Worm (Caenorhabditis elegans): ENCODE measurements around the gene srh-80.

srh-80 gene

DNA sequence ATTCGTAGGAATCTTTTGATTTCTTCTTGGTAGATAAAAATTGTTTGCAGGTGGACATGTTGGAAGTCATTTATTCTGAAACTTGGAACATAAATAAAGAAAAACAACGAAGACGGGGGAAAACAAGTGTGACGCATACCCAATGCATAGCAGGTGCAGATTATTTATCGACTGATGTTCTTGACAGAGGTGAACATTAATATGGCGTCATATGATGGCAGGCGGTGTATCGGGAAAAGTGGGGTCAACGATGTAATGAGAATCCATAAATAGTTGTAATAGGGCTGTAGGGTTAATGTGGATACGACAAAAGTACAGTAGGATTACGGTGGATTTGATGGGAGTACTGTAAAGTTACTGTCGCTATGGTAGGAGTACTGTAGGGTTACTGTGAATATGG is 20.6 kb downstream of the srh-80 start, which contains the start of gene txt-2:
Gene txt-2, minus strand, starts transcription at position 214 of the 400 bp plus-strand sequence.
- TF ChIP-seq cog-1 (tag; optimal IDR thresholded peaks at IDR 0.05) (no peak), ztf-23 (GFP tag; IDR thresholded peaks at IDR 0.05) (no peak), klf-2 (GFP tag; conservative IDR thresholded peaks at IDR 0.05) (no peak), med-1 (GFP tag; optimal IDR thresholded peaks at IDR 0.05; ENCODE audit: insufficient read depth) (no peak)

DNA sequence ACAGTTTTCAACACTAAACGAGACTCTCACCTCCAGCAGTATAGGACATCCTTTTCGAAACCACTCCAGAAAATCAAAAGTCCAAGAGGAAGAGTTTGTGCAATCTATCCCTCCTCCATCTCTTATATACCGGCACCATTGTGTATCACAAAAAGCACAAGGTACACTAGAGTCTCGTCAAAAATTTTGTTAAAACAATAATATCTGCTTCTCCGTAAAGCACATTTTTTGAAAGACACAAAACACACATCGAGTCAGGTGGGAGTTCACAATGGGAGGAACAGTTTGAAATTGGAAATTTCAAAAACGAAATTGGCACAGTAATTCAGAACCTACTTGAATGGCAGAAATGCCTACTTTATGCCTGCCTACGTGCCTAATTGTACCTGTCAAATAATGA is 22.8 kb downstream of the srh-80 start, which contains the start of gene R02C2.7:
Gene R02C2.7, minus strand, starts transcription at position 101 of the 400 bp plus-strand sequence.
- TF ChIP-seq ztf-23 (GFP tag; IDR thresholded peaks at IDR 0.05) (no peak), med-1 (GFP tag; optimal IDR thresholded peaks at IDR 0.05; ENCODE audit: insufficient read depth) (no peak), ztf-29 (GFP tag; IDR thresholded peaks at IDR 0.05) (no peak), T22C8.4 (GFP tag; IDR thresholded peaks at IDR 0.05) (no peak), ref-1 (GFP tag; conservative IDR thresholded peaks at IDR 0.05) (no peak), cog-1 (tag; optimal IDR thresholded peaks at IDR 0.05) (no peak), flt-1 (GFP tag; IDR thresholded peaks at IDR 0.05) (no peak), tab-1 (GFP tag; IDR thresholded peaks at IDR 0.05) (no peak), klf-2 (GFP tag; conservative IDR thresholded peaks at IDR 0.05) (no peak)

DNA sequence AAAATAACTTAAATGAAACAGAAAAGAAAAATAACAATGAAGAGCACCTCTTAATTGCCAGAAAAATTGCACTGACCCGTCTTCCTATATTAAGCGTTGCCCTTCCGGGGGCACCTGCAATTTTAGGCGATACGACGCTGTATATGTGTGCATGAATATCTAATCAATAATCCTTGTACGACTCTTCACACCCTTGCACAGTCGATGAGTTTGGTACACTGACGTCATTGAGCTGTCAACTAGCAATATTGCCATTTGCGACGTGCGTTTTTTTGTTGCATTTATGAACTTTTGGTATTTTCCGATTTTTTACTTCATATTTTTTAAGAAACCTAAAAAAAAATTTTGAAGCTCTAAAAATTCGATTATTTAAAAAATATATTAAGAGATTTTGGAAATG is 26.4 kb downstream of the srh-80 start, which contains the start of gene kin-34:
Gene kin-34, minus strand, starts transcription at position 101 of the 400 bp plus-strand sequence.
- TF ChIP-seq ztf-29 (GFP tag; IDR thresholded peaks at IDR 0.05) (no peak), flt-1 (GFP tag; IDR thresholded peaks at IDR 0.05) (no peak), tab-1 (GFP tag; IDR thresholded peaks at IDR 0.05) (no peak), cog-1 (tag; optimal IDR thresholded peaks at IDR 0.05) (no peak), ztf-23 (GFP tag; IDR thresholded peaks at IDR 0.05) (no peak), klf-2 (GFP tag; conservative IDR thresholded peaks at IDR 0.05) (no peak), med-1 (GFP tag; optimal IDR thresholded peaks at IDR 0.05; ENCODE audit: insufficient read depth) (no peak), ref-1 (GFP tag; conservative IDR thresholded peaks at IDR 0.05) (no peak), T22C8.4 (GFP tag; IDR thresholded peaks at IDR 0.05) (no peak)

DNA sequence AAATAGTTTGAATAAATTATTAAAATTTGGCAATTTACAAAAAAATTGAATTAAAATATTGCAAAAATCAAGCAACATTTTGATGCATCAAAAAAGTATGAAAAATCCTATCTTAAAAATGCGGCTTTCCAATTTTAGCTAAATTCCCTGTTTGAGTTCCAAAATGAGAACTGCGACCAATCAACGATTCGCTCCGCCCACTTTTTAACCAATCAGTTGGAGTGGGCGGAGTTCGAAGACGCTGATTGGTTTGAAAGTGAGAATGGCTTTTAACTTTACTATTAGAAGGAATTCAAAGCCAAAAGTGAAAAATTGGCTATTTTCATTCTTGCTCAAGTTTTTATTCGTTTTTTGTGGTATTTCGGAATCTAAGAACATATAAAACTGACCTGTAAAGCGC is 27.8 kb downstream of the srh-80 start:
- no peak for TF ChIP-seq tab-1 (GFP tag; IDR thresholded peaks at IDR 0.05)
- no peak for TF ChIP-seq T22C8.4 (GFP tag; IDR thresholded peaks at IDR 0.05)
- no peak for TF ChIP-seq ref-1 (GFP tag; conservative IDR thresholded peaks at IDR 0.05)
- no peak for TF ChIP-seq cog-1 (tag; optimal IDR thresholded peaks at IDR 0.05)
- no peak for TF ChIP-seq flt-1 (GFP tag; IDR thresholded peaks at IDR 0.05)
- no peak for TF ChIP-seq klf-2 (GFP tag; conservative IDR thresholded peaks at IDR 0.05)
- TF ChIP-seq ztf-23 (GFP tag; IDR thresholded peaks at IDR 0.05) = no peak
- no peak for TF ChIP-seq med-1 (GFP tag; optimal IDR thresholded peaks at IDR 0.05; ENCODE audit: insufficient read depth)
- no peak for TF ChIP-seq ztf-29 (GFP tag; IDR thresholded peaks at IDR 0.05)

- TF ChIP-seq ztf-29 (GFP tag; IDR thresholded peaks at IDR 0.05) (no peak), flt-1 (GFP tag; IDR thresholded peaks at IDR 0.05) (no peak), med-1 (GFP tag; optimal IDR thresholded peaks at IDR 0.05; ENCODE audit: insufficient read depth) (no peak), tab-1 (GFP tag; IDR thresholded peaks at IDR 0.05) (no peak), ztf-23 (GFP tag; IDR thresholded peaks at IDR 0.05) (no peak), klf-2 (GFP tag; conservative IDR thresholded peaks at IDR 0.05) (no peak), ref-1 (GFP tag; conservative IDR thresholded peaks at IDR 0.05) (no peak), T22C8.4 (GFP tag; IDR thresholded peaks at IDR 0.05) (no peak), cog-1 (tag; optimal IDR thresholded peaks at IDR 0.05) (no peak)
These were observed 28.9 kb downstream of the srh-80 start for ce11 chrV:248636-249035.

DNA sequence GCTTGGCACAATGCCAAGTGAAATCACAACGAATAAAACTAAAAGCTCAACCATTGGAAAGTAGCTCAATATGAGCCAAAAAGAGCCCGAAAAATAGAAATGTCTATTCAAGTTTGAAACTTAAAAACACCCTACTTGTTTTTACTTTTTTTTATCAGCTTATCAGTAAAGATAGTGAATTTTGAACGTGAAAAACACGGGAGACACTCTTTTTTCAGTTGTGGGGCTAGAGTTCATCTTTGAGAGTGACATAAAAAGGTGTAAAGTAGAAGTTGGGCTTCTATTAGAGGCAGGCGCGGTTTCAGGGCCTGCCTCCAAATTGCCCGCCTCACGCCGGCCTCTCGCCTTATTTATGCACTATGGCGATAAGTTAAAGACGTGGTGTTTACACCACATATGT is 31.9 kb downstream of the srh-80 start, which contains the start of gene oac-39:
Gene oac-39, minus strand, starts transcription at position 101 of the 400 bp plus-strand sequence.
- TF ChIP-seq klf-2 (GFP tag; conservative IDR thresholded peaks at IDR 0.05) = no peak
- TF ChIP-seq med-1 (GFP tag; optimal IDR thresholded peaks at IDR 0.05; ENCODE audit: insufficient read depth) = no peak
- TF ChIP-seq ztf-23 (GFP tag; IDR thresholded peaks at IDR 0.05) = no peak
- TF ChIP-seq ztf-29 (GFP tag; IDR thresholded peaks at IDR 0.05) = no peak
- no peak for TF ChIP-seq T22C8.4 (GFP tag; IDR thresholded peaks at IDR 0.05)
- no peak for TF ChIP-seq cog-1 (tag; optimal IDR thresholded peaks at IDR 0.05)
- no peak for TF ChIP-seq ref-1 (GFP tag; conservative IDR thresholded peaks at IDR 0.05)
- TF ChIP-seq tab-1 (GFP tag; IDR thresholded peaks at IDR 0.05) = no peak
- TF ChIP-seq flt-1 (GFP tag; IDR thresholded peaks at IDR 0.05) = no peak

DNA sequence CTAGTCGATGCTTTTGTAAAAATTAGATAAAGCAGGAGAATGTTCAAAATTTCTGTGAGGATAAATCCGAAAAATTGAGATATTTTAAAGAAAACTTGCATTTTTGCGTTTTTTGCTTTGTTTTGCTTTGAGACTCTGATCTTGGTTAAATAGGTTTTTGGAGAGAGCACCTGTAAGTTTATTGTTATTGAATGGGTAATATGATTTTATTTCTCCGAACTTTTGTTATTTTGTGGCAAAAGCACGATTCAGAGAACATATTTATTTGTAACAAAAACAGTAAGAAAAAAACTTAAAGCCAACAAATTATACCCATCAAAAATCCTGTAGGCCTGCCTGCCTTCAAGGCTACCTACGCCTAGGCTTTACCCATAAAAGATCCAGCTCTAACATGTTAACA is 34.9 kb downstream of the srh-80 start, which contains the start of gene str-121:
Gene str-121, minus strand, starts transcription at position 101 of the 400 bp plus-strand sequence.
- no peak for TF ChIP-seq klf-2 (GFP tag; conservative IDR thresholded peaks at IDR 0.05)
- TF ChIP-seq tab-1 (GFP tag; IDR thresholded peaks at IDR 0.05) = no peak
- TF ChIP-seq med-1 (GFP tag; optimal IDR thresholded peaks at IDR 0.05; ENCODE audit: insufficient read depth) = no peak
- no peak for TF ChIP-seq flt-1 (GFP tag; IDR thresholded peaks at IDR 0.05)
- TF ChIP-seq cog-1 (tag; optimal IDR thresholded peaks at IDR 0.05) = no peak
- no peak for TF ChIP-seq ref-1 (GFP tag; conservative IDR thresholded peaks at IDR 0.05)
- TF ChIP-seq T22C8.4 (GFP tag; IDR thresholded peaks at IDR 0.05) = no peak
- TF ChIP-seq ztf-29 (GFP tag; IDR thresholded peaks at IDR 0.05) = no peak
- no peak for TF ChIP-seq ztf-23 (GFP tag; IDR thresholded peaks at IDR 0.05)

ce11 chrV:258730-259129 is 39.0 kb downstream of the srh-80 start, which contains the start of gene nhr-204:
TSS of gene nhr-204 (minus strand) at chrV:258830.
- TF ChIP-seq tab-1 (GFP tag; IDR thresholded peaks at IDR 0.05) (no peak), klf-2 (GFP tag; conservative IDR thresholded peaks at IDR 0.05) (no peak), T22C8.4 (GFP tag; IDR thresholded peaks at IDR 0.05) (no peak), ztf-23 (GFP tag; IDR thresholded peaks at IDR 0.05) (no peak), med-1 (GFP tag; optimal IDR thresholded peaks at IDR 0.05; ENCODE audit: insufficient read depth) (no peak), ref-1 (GFP tag; conservative IDR thresholded peaks at IDR 0.05) (no peak)

DNA sequence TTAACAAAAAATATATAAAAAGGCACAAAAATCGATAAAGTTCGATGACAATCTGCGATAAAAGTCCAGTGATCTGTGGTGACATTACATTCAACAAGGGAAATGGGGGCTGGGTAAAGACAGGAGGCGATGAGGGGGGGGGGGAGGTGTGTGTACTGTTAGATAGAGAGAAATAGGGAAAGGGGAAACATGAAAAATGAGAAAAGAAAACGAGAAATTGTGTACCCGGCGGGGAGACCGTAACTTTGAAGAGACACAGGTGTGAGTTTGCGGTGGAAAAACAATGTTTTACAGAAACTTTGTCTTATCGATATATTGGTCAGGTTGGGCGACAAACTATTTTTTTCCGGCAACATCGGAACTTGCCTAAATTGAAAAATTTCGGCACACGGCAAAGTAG is 40.6 kb downstream of the srh-80 start:
- TF ChIP-seq cog-1 (tag; optimal IDR thresholded peaks at IDR 0.05) (no peak), ztf-23 (GFP tag; IDR thresholded peaks at IDR 0.05) (no peak), klf-2 (GFP tag; conservative IDR thresholded peaks at IDR 0.05) (no peak), ztf-29 (GFP tag; IDR thresholded peaks at IDR 0.05) (no peak), med-1 (GFP tag; optimal IDR thresholded peaks at IDR 0.05; ENCODE audit: insufficient read depth) (no peak), ref-1 (GFP tag; conservative IDR thresholded peaks at IDR 0.05) (no peak), tab-1 (GFP tag; IDR thresholded peaks at IDR 0.05) (no peak), flt-1 (GFP tag; IDR thresholded peaks at IDR 0.05) (no peak), T22C8.4 (GFP tag; IDR thresholded peaks at IDR 0.05) (no peak)
